Worm (Caenorhabditis elegans) whole organism, young adult: Measurements from ENCODE around the gene srz-5.
"Not testable (repeated sequence)": the region's sequence is repeated elsewhere in the genome, so short reads cannot be mapped to it uniquely, and the experiment has no call there.

Source experiments
- C17E4.6 ChIP-seq: fragments of 200-800 bp; sonication (Bioruptor generic); IDR thresholded peaks from 2 replicates; pipeline ENCODE4 v1.3.6; 2022; ENCODE audit warnings: missing genetic modification reagents, missing genetic modification characterization, missing compliant biosample characterization
- F57A8.1 ChIP-seq: fragments of 200-800 bp; sonication (Bioruptor generic); optimal IDR thresholded peaks from 2 replicates; lab custom pipeline; 2018; ENCODE audit warnings: mild to moderate bottlenecking, missing genetic modification characterization, moderate library complexity, missing compliant biosample characterization
- Y53F4B.3 ChIP-seq: fragments of 200-800 bp; sonication (Bioruptor generic); IDR thresholded peaks from 2 replicates; pipeline ENCODE4 v1.3.6; 2022; ENCODE audit warnings: missing genetic modification reagents, missing genetic modification characterization, missing compliant biosample characterization
- Y56A3A.18 ChIP-seq: fragments of 200-800 bp; sonication (Bioruptor generic); IDR thresholded peaks from 2 replicates; pipeline ENCODE4 v1.3.6; 2022; ENCODE audit warnings: missing genetic modification reagents, missing genetic modification characterization, missing compliant biosample characterization
- Y79H2A.3 ChIP-seq: fragments of 200-800 bp; sonication (Bioruptor generic); conservative IDR thresholded peaks from 2 replicates; pipeline ENCODE4 v1.3.6; 2022; ENCODE audit warnings: missing genetic modification reagents, missing genetic modification characterization, missing compliant biosample characterization
- akir-1 ChIP-seq: fragments of 200-800 bp; sonication (Bioruptor generic); optimal IDR thresholded peaks from 2 replicates; lab custom pipeline; 2018; ENCODE audit warnings: mild to moderate bottlenecking, missing genetic modification characterization, moderate library complexity, missing compliant biosample characterization
- aptf-2 ChIP-seq: fragments of 200-800 bp; sonication (Bioruptor generic); conservative IDR thresholded peaks from 2 replicates; pipeline ENCODE4 v1.3.6; 2022; ENCODE audit warnings: missing genetic modification reagents, missing genetic modification characterization, missing compliant biosample characterization
- aptf-3 ChIP-seq: fragments of 200-800 bp; sonication (Bioruptor generic); IDR thresholded peaks from 2 replicates; pipeline ENCODE4 v1.3.6; 2022; ENCODE audit warnings: missing genetic modification characterization, missing compliant biosample characterization
- atf-7 ChIP-seq: sonication (generic microtip); optimal IDR thresholded peaks from 2 replicates; lab custom pipeline; 2017; ENCODE audit warnings: mild to moderate bottlenecking, missing genetic modification characterization, missing compliant biosample characterization
- attf-3 ChIP-seq: fragments of 200-800 bp; sonication (Bioruptor generic); conservative IDR thresholded peaks from 2 replicates; pipeline ENCODE4 v1.3.6; 2022; ENCODE audit warnings: missing genetic modification reagents, missing genetic modification characterization, missing compliant biosample characterization
- cebp-2 ChIP-seq: fragments of 200-800 bp; sonication (Bioruptor generic); IDR thresholded peaks from 2 replicates; pipeline ENCODE4 v1.3.6; 2022; ENCODE audit warnings: missing genetic modification characterization, missing compliant biosample characterization
- ceh-40 ChIP-seq: fragments of 200-800 bp; sonication (Bioruptor generic); IDR thresholded peaks from 2 replicates; pipeline ENCODE4 v1.3.6; 2022; ENCODE audit warnings: missing genetic modification characterization, missing compliant biosample characterization
- ceh-79 ChIP-seq: sonication (generic microtip); optimal IDR thresholded peaks from 2 replicates; lab custom pipeline; 2017; ENCODE audit warnings: mild to moderate bottlenecking, missing genetic modification characterization, missing compliant biosample characterization
- ceh-91 ChIP-seq: fragments of 200-800 bp; sonication (Bioruptor generic); IDR thresholded peaks from 2 replicates; pipeline ENCODE4 v1.3.6; 2022; ENCODE audit warnings: missing genetic modification reagents, missing genetic modification characterization, missing compliant biosample characterization
- efl-1 ChIP-seq: fragments of 150-350 bp; optimal IDR thresholded peaks from 2 replicates; lab custom pipeline; 2014; ENCODE audit warnings: missing biosample characterization, missing genetic modification reagents, missing genetic modification characterization
- gei-17 ChIP-seq: fragments of 200-800 bp; sonication (Bioruptor generic); optimal IDR thresholded peaks from 2 replicates; lab custom pipeline; 2018; ENCODE audit warnings: mild to moderate bottlenecking, missing genetic modification characterization, missing compliant biosample characterization
- him-1 ChIP-seq: sonication (generic microtip); optimal IDR thresholded peaks from 2 replicates; lab custom pipeline; 2016; ENCODE audit warnings: missing genotype, missing genetic modification reagents, missing genetic modification characterization, missing compliant biosample characterization
- hrde-1 ChIP-seq: sonication (generic microtip); optimal IDR thresholded peaks from 2 replicates; lab custom pipeline; 2016; ENCODE audit warnings: missing genetic modification characterization, mild to moderate bottlenecking, missing compliant biosample characterization, moderate library complexity, missing genotype, missing genetic modification reagents, borderline replicate concordance
- hsf-1 ChIP-seq: fragments of 200-800 bp; sonication (Bioruptor generic); IDR thresholded peaks from 2 replicates; pipeline ENCODE4 v1.3.6; 2022; ENCODE audit warnings: missing genetic modification reagents, missing genetic modification characterization, missing compliant biosample characterization
- lag-1 ChIP-seq: fragments of 200-800 bp; sonication (Bioruptor generic); IDR thresholded peaks from 2 replicates; pipeline ENCODE4 v1.3.6; 2022; ENCODE audit warnings: missing genetic modification reagents, missing genetic modification characterization, missing compliant biosample characterization
- lin-40 ChIP-seq: sonication (generic microtip); optimal IDR thresholded peaks from 2 replicates; lab custom pipeline; 2016; ENCODE audit warnings: missing genetic modification characterization, mild to moderate bottlenecking, missing compliant biosample characterization, missing genotype, missing genetic modification reagents
- lir-1 ChIP-seq: fragments of 200-800 bp; sonication (Bioruptor generic); conservative IDR thresholded peaks from 2 replicates; pipeline ENCODE4 v1.3.6; 2022; ENCODE audit warnings: missing genetic modification reagents, missing genetic modification characterization, missing compliant biosample characterization
- madf-6 ChIP-seq: fragments of 200-800 bp; sonication (Bioruptor generic); IDR thresholded peaks from 2 replicates; pipeline ENCODE4 v1.3.6; 2022; ENCODE audit warnings: missing genetic modification reagents, missing genetic modification characterization, missing compliant biosample characterization
- mcd-1 ChIP-seq: fragments of 200-800 bp; sonication (Bioruptor generic); IDR thresholded peaks from 2 replicates; pipeline ENCODE4 v1.3.6; 2022; ENCODE audit warnings: missing genetic modification reagents, missing genetic modification characterization, missing compliant biosample characterization
- nfya-1 ChIP-seq: sonication (generic microtip); optimal IDR thresholded peaks from 2 replicates; lab custom pipeline; 2017; ENCODE audit warnings: antibody characterized with exemption, missing compliant biosample characterization, missing genetic modification characterization, borderline replicate concordance; ENCODE audit not compliant: insufficient read depth
- nhr-27 ChIP-seq: fragments of 200-800 bp; sonication (Bioruptor generic); optimal IDR thresholded peaks from 2 replicates; lab custom pipeline; 2018; ENCODE audit warnings: mild to moderate bottlenecking, missing genetic modification characterization, moderate library complexity, missing compliant biosample characterization
- repo-1 ChIP-seq: sonication (generic microtip); optimal IDR thresholded peaks from 2 replicates; lab custom pipeline; 2017; ENCODE audit warnings: mild to moderate bottlenecking, missing genetic modification characterization, missing compliant biosample characterization
- sdz-38 ChIP-seq: sonication (generic microtip); optimal IDR thresholded peaks from 2 replicates; lab custom pipeline; 2016; ENCODE audit warnings: missing genotype, missing genetic modification characterization, missing compliant biosample characterization
- sea-2 ChIP-seq: fragments of 200-800 bp; sonication (Bioruptor generic); IDR thresholded peaks from 2 replicates; pipeline ENCODE4 v1.3.6; 2022; ENCODE audit warnings: missing genetic modification characterization, missing compliant biosample characterization
- snpc-1.3 ChIP-seq: sonication (generic microtip); optimal IDR thresholded peaks from 2 replicates; lab custom pipeline; 2017; ENCODE audit warnings: missing genetic modification characterization, mild to moderate bottlenecking, missing compliant biosample characterization, antibody characterized with exemption, moderate library complexity, missing genotype, missing genetic modification reagents; ENCODE audit not compliant: insufficient read depth
- sptf-2 ChIP-seq: fragments of 200-800 bp; sonication (Bioruptor generic); optimal IDR thresholded peaks from 2 replicates; lab custom pipeline; 2018; ENCODE audit warnings: mild to moderate bottlenecking, missing genetic modification characterization, missing compliant biosample characterization
- ztf-18 ChIP-seq: sonication (generic microtip); optimal IDR thresholded peaks from 2 replicates; lab custom pipeline; 2016; ENCODE audit warnings: missing genotype, mild to moderate bottlenecking, missing genetic modification characterization, missing compliant biosample characterization
- ztf-25 ChIP-seq: fragments of 200-800 bp; sonication (Bioruptor generic); IDR thresholded peaks from 2 replicates; pipeline ENCODE4 v1.3.6; 2022; ENCODE audit warnings: missing genetic modification reagents, missing genetic modification characterization, missing compliant biosample characterization
- ztf-6 ChIP-seq: fragments of 200-800 bp; sonication (Bioruptor generic); IDR thresholded peaks from 2 replicates; pipeline ENCODE4 v1.3.6; 2022; ENCODE audit warnings: missing genetic modification reagents, missing genetic modification characterization, missing compliant biosample characterization

The srz-5 gene

DNA sequence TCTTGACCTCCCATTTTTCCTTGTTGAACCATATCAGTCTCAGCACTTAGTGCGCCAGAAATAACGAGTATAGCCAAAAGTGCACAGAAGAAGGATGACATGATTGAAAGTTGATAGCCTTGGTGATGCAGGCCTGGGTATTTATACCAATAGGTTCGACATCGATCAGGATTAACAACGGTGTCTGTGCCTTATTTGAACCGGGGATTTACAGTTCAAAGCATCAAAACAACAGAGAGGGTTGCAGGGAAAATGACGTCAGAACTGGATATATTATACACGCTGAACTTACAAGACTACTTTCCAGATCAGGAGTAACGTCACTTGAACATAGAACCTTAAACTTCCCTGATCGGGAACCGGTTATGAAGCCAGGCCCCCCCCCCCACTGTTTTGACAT lies 42.2 kb downstream of the srz-5 start, which contains the start of gene Y49F6B.12:
Y49F6B.12 (minus strand) TSS at position 101 of the 400 bp plus-strand sequence.
- TF ChIP-seq lir-1 (GFP tag; lab: Robert Waterston, UW) (no peak), sea-2 (GFP tag; lab: Robert Waterston, UW) (no peak), him-1 (no peak), nfya-1 (tag; lab: Kevin White, UChicago) (no peak), sdz-38 (no peak), hsf-1 (GFP tag; lab: Robert Waterston, UW) (no peak), ztf-18 (tag; lab: Kevin White, UChicago) (no peak), efl-1 (GFP tag; lab: Kevin White, UChicago) (no peak), C17E4.6 (GFP tag; lab: Robert Waterston, UW) (no peak), aptf-3 (GFP tag; lab: Robert Waterston, UW) (no peak), cebp-2 (no peak), attf-3 (no peak)
- TF ChIP-seq, all 124 proteins: peak for 0

DNA sequence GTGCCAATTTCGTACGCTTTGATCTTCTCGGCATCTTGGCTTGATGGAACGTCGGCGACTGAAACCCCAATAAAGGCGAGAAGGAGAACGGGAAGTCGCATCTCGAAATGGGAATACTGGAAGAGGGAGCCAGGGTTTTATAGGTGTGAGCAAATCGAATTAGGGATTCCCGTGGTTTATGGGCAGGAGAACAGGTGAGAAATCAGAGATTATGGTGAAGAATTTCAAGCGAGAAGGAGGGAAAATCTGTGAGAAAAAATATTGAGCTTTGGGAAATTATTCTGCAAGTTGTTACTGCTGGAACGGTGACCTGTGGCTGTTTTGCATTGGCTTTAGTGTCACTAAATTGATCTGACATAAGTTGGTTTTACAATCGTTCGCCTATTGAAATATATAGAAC lies 42.9 kb downstream of the srz-5 start, which contains the start of gene Y49F6B.13:
Y49F6B.13 (minus strand) TSS at position 101 of the 400 bp plus-strand sequence.
- TF ChIP-seq ztf-18 (tag; lab: Kevin White, UChicago) (no peak), ztf-25 (no peak), ceh-91 (GFP tag; lab: Robert Waterston, UW) (no peak), lag-1 (GFP tag; lab: Robert Waterston, UW) (no peak), atf-7 (tag; lab: Kevin White, UChicago) (no peak), ceh-40 (GFP tag; lab: Robert Waterston, UW) (no peak), repo-1 (no peak), nhr-27 (tag; lab: Kevin White, UChicago) (no peak), lin-40 (tag; lab: Kevin White, UChicago) (no peak), Y53F4B.3 (GFP tag; lab: Robert Waterston, UW) (no peak), ceh-79 (tag; lab: Kevin White, UChicago) (no peak)
- TF ChIP-seq, all 124 proteins: peak for 0

DNA sequence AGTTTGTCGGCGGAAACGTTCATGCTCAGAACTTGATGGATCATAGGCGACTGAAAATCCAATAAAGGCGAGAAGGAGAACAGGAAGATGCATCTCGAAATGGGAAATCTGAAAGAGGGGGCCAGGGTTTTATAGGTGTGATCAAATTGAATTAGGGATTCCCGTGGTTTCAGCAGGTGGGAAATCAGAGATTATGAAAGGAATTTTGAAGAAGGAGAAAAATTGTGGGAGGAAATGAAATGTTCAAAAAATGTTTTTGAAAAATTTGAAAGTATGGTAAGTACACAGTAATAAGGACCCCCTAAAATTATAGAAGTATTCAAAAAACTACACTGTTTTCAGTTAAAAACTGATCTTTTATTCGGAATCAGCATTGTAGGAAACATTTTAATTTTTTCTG lies 44.0 kb downstream of the srz-5 start, which contains the start of gene Y49F6B.20:
Y49F6B.20 (minus strand) TSS at position 101 of the 400 bp plus-strand sequence.
- TF ChIP-seq hrde-1 (tag; lab: Kevin White, UChicago) (no peak), ceh-91 (GFP tag; lab: Robert Waterston, UW) (no peak), snpc-1.3 (tag; lab: Kevin White, UChicago) (no peak), sptf-2 (GFP tag; lab: Kevin White, UChicago) (no peak), lag-1 (GFP tag; lab: Robert Waterston, UW) (no peak), akir-1 (GFP tag; lab: Kevin White, UChicago) (no peak), gei-17 (GFP tag; lab: Kevin White, UChicago) (no peak), F57A8.1 (GFP tag; lab: Kevin White, UChicago) (no peak), madf-6 (GFP tag; lab: Robert Waterston, UW) (no peak), mcd-1 (GFP tag; lab: Robert Waterston, UW) (no peak), Y79H2A.3 (GFP tag; lab: Robert Waterston, UW) (no peak), Y56A3A.18 (GFP tag; lab: Robert Waterston, UW) (no peak)

DNA sequence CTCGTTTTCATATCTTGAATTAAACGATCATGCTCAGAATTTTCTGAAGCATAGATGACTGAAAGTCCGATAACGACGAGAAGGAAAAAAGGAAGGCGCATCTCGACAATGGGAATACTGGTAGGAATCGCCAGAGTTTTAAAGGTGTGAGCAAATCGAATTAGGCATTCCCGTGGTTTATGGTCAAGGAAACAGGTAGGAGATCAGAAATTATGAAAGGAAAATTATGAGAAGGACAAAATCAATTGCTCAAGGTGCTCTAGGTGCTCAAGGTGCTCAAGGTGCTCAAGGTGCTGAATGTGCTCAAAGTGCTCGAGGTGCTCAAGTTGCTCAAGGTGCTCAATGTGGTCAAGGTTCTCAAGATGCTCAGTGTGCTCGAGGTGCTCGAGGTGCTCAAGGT lies 50.0 kb downstream of the srz-5 start, which contains the start of gene C16C8.10:
C16C8.10 (minus strand) TSS at position 101 of the 400 bp plus-strand sequence.
- TF ChIP-seq ztf-6 (GFP tag; lab: Robert Waterston, UW); aptf-2 (GFP tag; lab: Robert Waterston, UW); sptf-2 (GFP tag; lab: Kevin White, UChicago): not testable (repeated sequence)
